Worm (Caenorhabditis elegans) whole organism, mixed stage, embryonic: ENCODE data around the gene moc-5.

Experiments used
- ces-1 ChIP-seq: fragments of 150-350 bp; optimal IDR thresholded peaks from 2 replicates; lab custom pipeline; 2014; ENCODE audit warnings: missing biosample characterization, missing genetic modification reagents, missing genetic modification characterization
- elt-1 ChIP-seq: sonication (generic microtip); optimal IDR thresholded peaks from 2 replicates; lab custom pipeline; 2017; ENCODE audit warnings: missing genetic modification characterization, mild to moderate bottlenecking, missing compliant biosample characterization, antibody characterized with exemption, moderate library complexity, borderline replicate concordance; ENCODE audit not compliant: insufficient read depth
- elt-3 ChIP-seq: fragments of 150-350 bp; optimal IDR thresholded peaks from 2 replicates; lab custom pipeline; 2014; ENCODE audit warnings: missing biosample characterization, missing genetic modification characterization
- lin-13 ChIP-seq: fragments of 150-350 bp; optimal IDR thresholded peaks from 2 replicates; lab custom pipeline; 2014; ENCODE audit warnings: missing biosample characterization, missing genetic modification characterization
- mab-5 ChIP-seq: fragments of 150-350 bp; optimal IDR thresholded peaks from 2 replicates; lab custom pipeline; 2014; ENCODE audit warnings: missing biosample characterization, missing genetic modification characterization
- mls-2 ChIP-seq: sonication (generic microtip); optimal IDR thresholded peaks from 2 replicates; lab custom pipeline; 2016; ENCODE audit warnings: mild to moderate bottlenecking, missing genetic modification characterization, moderate library complexity, missing compliant biosample characterization
- nhr-12 ChIP-seq: fragments of 150-350 bp; optimal IDR thresholded peaks from 2 replicates; lab custom pipeline; 2014; ENCODE audit warnings: missing biosample characterization, missing genetic modification characterization
- nhr-2 ChIP-seq: fragments of 150-350 bp; optimal IDR thresholded peaks from 2 replicates; lab custom pipeline; 2014; ENCODE audit warnings: missing biosample characterization, missing genetic modification characterization
- nhr-237 ChIP-seq: fragments of 150-350 bp; optimal IDR thresholded peaks from 2 replicates; lab custom pipeline; 2014; ENCODE audit warnings: missing biosample characterization, missing genetic modification characterization
- nhr-76 ChIP-seq: sonication (generic microtip); optimal IDR thresholded peaks from 2 replicates; lab custom pipeline; 2017; ENCODE audit warnings: missing biosample characterization, missing genetic modification characterization
- sptf-1 ChIP-seq: sonication (generic microtip); optimal IDR thresholded peaks from 2 replicates; lab custom pipeline; 2017; ENCODE audit warnings: mild to moderate bottlenecking, missing genetic modification characterization, moderate library complexity, missing compliant biosample characterization
- unc-39 ChIP-seq: fragments of 150-350 bp; optimal IDR thresholded peaks from 2 replicates; lab custom pipeline; 2014; ENCODE audit warnings: missing biosample characterization, missing genetic modification characterization
- unc-62 ChIP-seq: fragments of 150-350 bp; optimal IDR thresholded peaks from 2 replicates; lab custom pipeline; 2014; ENCODE audit warnings: missing biosample characterization, missing genetic modification reagents, missing genetic modification characterization
- ztf-11 ChIP-seq: fragments of 150-350 bp; optimal IDR thresholded peaks from 2 replicates; lab custom pipeline; 2014; ENCODE audit warnings: missing biosample characterization, missing genetic modification characterization

- TF ChIP-seq nhr-76 (tag; lab: Kevin White, UChicago) (no peak), elt-3 (tag; lab: Kevin White, UChicago) (no peak), unc-62 (no peak), unc-39 (no peak), mab-5 (tag; lab: Kevin White, UChicago) (no peak), ztf-11 (no peak), ces-1 (GFP tag; lab: Kevin White, UChicago) (no peak), elt-1 (tag; lab: Kevin White, UChicago) (no peak), nhr-12 (tag; lab: Kevin White, UChicago) (no peak), lin-13 (no peak), nhr-2 (tag; lab: Kevin White, UChicago) (no peak), sptf-1 (tag; lab: Kevin White, UChicago) (no peak), nhr-237 (tag; lab: Kevin White, UChicago) (no peak), mls-2 (tag; lab: Kevin White, UChicago) (no peak)
These were observed 28.1 kb downstream of the moc-5 start for ce11 chrX:9537538-9538172.
